Worm (Caenorhabditis elegans) whole organism, early embryonic: ENCODE results near the gene sel-2.

Source experiments
- B0310.2 ChIP-seq: sonication (generic microtip); optimal IDR thresholded peaks from 2 replicates; lab custom pipeline; 2016; ENCODE audit warnings: mild to moderate bottlenecking, missing genetic modification characterization, missing compliant biosample characterization
- F13C5.2 ChIP-seq: sonication (generic microtip); optimal IDR thresholded peaks from 2 replicates; lab custom pipeline; 2017; ENCODE audit warnings: mild to moderate bottlenecking, missing genetic modification characterization, inconsistent platforms, missing compliant biosample characterization
- aly-1 ChIP-seq: sonication (generic microtip); optimal IDR thresholded peaks from 2 replicates; lab custom pipeline; 2016; ENCODE audit warnings: missing genetic modification characterization, missing compliant biosample characterization
- ama-1 ChIP-seq: fragments of 150-350 bp; optimal IDR thresholded peaks from 2 replicates; lab custom pipeline; 2014
- ceh-13 ChIP-seq: fragments of 200-800 bp; sonication (Bioruptor generic); optimal IDR thresholded peaks from 2 replicates; lab custom pipeline; 2018; ENCODE audit warnings: mild to moderate bottlenecking, missing genetic modification characterization, missing compliant biosample characterization
- ceh-36 ChIP-seq: sonication (generic microtip); optimal IDR thresholded peaks from 2 replicates; lab custom pipeline; 2016; ENCODE audit warnings: missing genetic modification characterization, inconsistent platforms, missing compliant biosample characterization
- ets-7 ChIP-seq: sonication (generic microtip); optimal IDR thresholded peaks from 2 replicates; lab custom pipeline; 2016; ENCODE audit warnings: missing genotype, missing genetic modification characterization, missing compliant biosample characterization
- flt-1 ChIP-seq: fragments of 200-800 bp; sonication (Bioruptor generic); IDR thresholded peaks from 2 replicates; pipeline ENCODE4 v1.3.6; 2022; ENCODE audit warnings: missing genetic modification characterization, missing compliant biosample characterization
- hmbx-1 ChIP-seq: sonication (generic microtip); optimal IDR thresholded peaks from 2 replicates; lab custom pipeline; 2016; ENCODE audit warnings: mild to moderate bottlenecking, missing genetic modification characterization, missing compliant biosample characterization
- hmg-4 ChIP-seq: fragments of 200-800 bp; sonication (Bioruptor generic); optimal IDR thresholded peaks from 2 replicates; lab custom pipeline; 2018; ENCODE audit warnings: mild to moderate bottlenecking, missing genetic modification characterization, missing compliant biosample characterization
- hnd-1 ChIP-seq: sonication (generic microtip); optimal IDR thresholded peaks from 2 replicates; lab custom pipeline; 2016; ENCODE audit warnings: missing genetic modification characterization, missing compliant biosample characterization
- pes-1 ChIP-seq: fragments of 200-800 bp; sonication (Bioruptor generic); IDR thresholded peaks from 2 replicates; pipeline ENCODE4 v1.3.6; 2022; ENCODE audit warnings: missing genetic modification reagents, missing genetic modification characterization, missing compliant biosample characterization
- scrt-1 ChIP-seq: fragments of 200-800 bp; sonication (Bioruptor generic); IDR thresholded peaks from 2 replicates; pipeline ENCODE4 v1.3.6; 2022; ENCODE audit warnings: missing genetic modification characterization, missing compliant biosample characterization
- sea-1 ChIP-seq: fragments of 200-800 bp; sonication (Bioruptor generic); conservative IDR thresholded peaks from 2 replicates; pipeline ENCODE4 v1.3.6; 2022; ENCODE audit warnings: missing genetic modification characterization, missing compliant biosample characterization
- tbx-11 ChIP-seq: fragments of 200-800 bp; sonication (Bioruptor generic); IDR thresholded peaks from 2 replicates; pipeline ENCODE4 v1.3.6; 2022; ENCODE audit warnings: missing genetic modification characterization, missing compliant biosample characterization
- tbx-37 ChIP-seq: fragments of 200-800 bp; sonication (Bioruptor generic); conservative IDR thresholded peaks from 2 replicates; pipeline ENCODE4 v1.3.6; 2022; ENCODE audit warnings: missing genetic modification reagents, missing genetic modification characterization, missing compliant biosample characterization
- tra-4 ChIP-seq: sonication (generic microtip); optimal IDR thresholded peaks from 2 replicates; lab custom pipeline; 2017; ENCODE audit warnings: missing genetic modification characterization, missing compliant biosample characterization

sel-2 gene

DNA sequence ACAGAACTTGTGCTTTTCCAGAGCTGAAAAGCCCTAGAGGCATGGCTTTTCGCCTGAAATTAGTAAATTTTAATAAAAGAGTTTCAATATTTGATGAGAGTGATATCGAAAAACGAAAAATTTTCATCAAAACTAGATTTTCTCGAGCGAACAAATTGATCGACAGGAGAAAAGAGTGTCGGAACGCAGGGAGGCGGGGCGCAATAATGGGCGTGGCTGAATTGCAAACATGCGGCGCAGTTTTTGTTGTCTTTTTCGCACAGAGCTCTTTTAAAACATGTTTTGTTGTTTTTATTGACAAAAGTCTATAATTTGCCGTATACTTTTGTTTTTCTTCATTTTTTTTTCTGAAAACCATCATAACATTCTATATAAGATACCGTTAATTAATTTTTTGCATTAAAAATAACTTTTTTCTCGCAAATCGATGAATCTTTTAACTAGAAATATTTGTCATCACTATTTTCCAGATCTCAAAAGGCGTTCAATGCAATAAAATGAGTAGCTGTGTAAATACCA lies 33.7 kb downstream of the sel-2 start, which contains the start of the genes sel-5 and wdr-48:
Gene sel-5, minus strand, starts transcription at position 53 of the 519 bp plus-strand sequence.
Gene wdr-48, plus strand, starts transcription at position 469 of the 519 bp plus-strand sequence.
- no peak for TF ChIP-seq pes-1 (GFP tag; lab: Robert Waterston, UW)
- 0 out of 2 replicates have a peak, but pooled peaks have one; percentile 16 for TF ChIP-seq flt-1 (GFP tag; lab: Robert Waterston, UW)

DNA sequence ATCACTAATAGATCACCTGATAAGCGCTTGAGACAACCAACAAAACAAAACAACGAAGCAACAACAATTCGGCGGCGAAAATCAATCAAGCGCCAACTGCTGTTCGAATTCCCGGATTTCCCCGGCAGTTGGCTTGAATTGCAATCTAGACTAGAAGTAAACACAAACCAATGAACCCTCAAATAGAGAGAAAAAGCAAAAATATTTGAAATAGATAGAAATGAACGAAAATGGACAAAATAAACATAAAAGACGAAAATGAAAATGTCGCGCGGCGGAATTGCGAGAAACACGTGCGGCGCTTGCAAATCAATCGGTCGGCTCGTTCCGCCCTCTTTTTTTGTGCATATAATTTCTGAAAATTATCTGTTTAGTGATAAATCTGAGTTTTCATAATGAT lies 43.7 kb downstream of the sel-2 start, which contains the start of gene idhg-1:
Gene idhg-1, plus strand, starts transcription at position 343 of the 400 bp plus-strand sequence.
- TF ChIP-seq sea-1 (GFP tag; lab: Robert Waterston, UW) (peak; percentile 98), hmbx-1 (tag; lab: Kevin White, UChicago) (peak; percentile 85), ama-1 (lab: Kevin White, UChicago) (no peak), aly-1 (peak; percentile 94), ets-7 (tag; lab: Kevin White, UChicago) (peak; percentile 96), ceh-36 (peak; percentile 92), pes-1 (GFP tag; lab: Robert Waterston, UW) (peak; percentile 97), hnd-1 (peak; percentile 87), flt-1 (GFP tag; lab: Robert Waterston, UW) (peak; percentile 93), tra-4 (peak; percentile 93), scrt-1 (GFP tag; lab: Robert Waterston, UW) (peak; percentile 93), B0310.2 (tag; lab: Kevin White, UChicago) (peak; percentile 91), ceh-13 (GFP tag; lab: Kevin White, UChicago) (peak; percentile 98), tbx-11 (peak; percentile 98), tbx-37 (peak; percentile 94), F13C5.2 (peak; percentile 88), hmg-4 (GFP tag; lab: Kevin White, UChicago) (peak; percentile 97)

DNA sequence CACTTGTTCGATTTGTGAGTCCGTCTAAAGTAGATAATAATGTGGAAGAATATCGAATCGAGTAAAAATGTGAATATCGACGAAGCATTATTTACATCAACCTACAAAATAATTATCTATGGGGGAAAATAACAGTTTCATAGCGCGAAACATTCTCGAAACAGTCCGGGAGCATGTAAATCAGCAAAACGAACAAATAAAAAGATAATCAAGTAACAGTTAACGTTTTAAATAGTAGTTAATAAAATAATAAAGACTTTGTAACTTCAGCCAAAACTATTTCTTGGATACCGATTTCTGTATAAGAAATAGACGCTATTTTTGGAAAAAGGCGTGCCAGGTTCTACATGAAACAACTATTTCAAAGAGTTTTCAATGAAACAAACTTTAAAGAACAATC lies 44.2 kb downstream of the sel-2 start, which contains the start of gene mlcd-1:
Gene mlcd-1, minus strand, starts transcription at position 101 of the 400 bp plus-strand sequence.
- TF ChIP-seq aly-1 = no peak
- TF ChIP-seq hnd-1 = no peak
- TF ChIP-seq ama-1 (lab: Kevin White, UChicago) = no peak
- TF ChIP-seq tbx-11 = no peak

DNA sequence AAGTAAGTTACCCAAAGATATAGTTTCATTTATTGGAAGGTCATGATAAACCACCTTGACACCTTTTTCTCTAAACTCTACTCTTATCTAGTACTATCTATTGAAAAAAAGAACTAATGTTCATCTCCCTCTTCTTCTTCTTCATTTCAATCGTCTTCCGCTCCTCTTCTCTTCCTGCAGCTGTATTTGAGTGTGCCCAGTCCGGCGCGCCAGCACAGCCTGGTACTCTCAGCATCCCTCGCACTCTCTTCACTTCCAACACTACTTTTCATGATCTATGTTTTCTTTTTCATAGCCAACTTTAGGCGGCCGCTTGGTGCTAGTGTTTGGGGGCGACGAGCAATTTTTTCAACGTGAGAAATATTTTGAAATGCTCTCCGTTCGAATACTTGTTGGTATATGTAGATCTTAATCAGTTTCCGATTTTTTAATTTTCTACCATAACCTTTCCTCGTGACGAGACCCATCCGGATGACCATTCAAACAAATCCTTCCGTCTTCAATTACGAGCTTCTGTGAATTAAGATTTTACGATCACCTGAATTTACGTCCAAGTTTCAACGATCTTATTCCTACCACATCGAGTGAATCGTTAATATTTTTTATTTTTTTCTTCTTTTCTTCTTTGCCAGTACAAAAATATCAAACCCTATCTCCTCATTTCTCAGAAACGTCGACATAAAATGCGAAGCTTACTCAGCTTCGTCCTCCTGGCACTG lies 50.0 kb downstream of the sel-2 start, which contains the start of gene pan-1:
Gene pan-1, plus strand, starts transcription at position 669 of the 719 bp plus-strand sequence.
- TF ChIP-seq tbx-11 (no peak), tra-4 (no peak), F13C5.2 (peak; percentile 32)

DNA sequence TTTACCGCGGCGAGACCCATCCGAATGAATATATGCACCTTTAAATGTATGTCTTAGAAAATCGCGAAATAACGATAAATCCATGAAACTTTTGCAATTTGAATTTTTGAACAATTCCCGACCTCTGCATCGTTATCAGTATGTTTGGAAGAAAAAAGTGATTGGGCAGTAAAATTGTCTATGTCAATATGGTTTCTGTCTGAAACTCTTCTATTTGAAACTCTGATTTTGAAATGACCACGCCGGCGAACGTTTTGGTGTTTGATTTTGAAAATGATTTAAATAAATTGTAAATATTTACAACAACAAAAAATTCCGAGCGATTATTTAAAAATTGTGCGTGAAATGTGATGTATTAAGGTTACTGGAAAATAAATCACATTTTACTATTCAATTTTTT lies 50.9 kb downstream of the sel-2 start:
- TF ChIP-seq scrt-1 (GFP tag; lab: Robert Waterston, UW) (no peak), hmg-4 (GFP tag; lab: Kevin White, UChicago) (no peak)

DNA sequence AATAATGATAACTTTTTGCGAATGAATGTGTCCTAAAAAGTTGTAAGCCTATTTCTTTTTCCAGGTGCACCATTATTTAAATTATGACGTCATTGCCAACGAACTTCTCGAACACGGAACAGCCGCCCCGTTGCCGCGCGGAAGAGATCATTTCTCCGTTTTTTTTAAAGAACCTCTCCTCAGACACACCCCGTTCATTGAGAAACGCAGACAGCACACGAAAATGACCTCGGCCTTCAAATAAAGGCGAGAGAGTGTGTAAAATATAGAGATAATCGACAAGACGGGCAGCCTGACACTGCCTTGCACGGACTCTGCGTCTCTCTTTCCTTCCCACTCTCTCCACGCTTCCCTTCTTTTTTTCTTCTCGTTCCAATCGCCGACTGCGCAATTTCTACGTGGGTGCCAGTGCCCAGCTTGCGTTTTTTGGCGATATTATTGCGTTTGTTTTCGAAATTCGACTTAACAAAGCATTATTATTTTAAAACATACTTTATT lies 51.7 kb downstream of the sel-2 start:
- TF ChIP-seq F13C5.2 (peak; percentile 41), hmg-4 (GFP tag; lab: Kevin White, UChicago) (peak; percentile 7), scrt-1 (GFP tag; lab: Robert Waterston, UW) (no peak)

DNA sequence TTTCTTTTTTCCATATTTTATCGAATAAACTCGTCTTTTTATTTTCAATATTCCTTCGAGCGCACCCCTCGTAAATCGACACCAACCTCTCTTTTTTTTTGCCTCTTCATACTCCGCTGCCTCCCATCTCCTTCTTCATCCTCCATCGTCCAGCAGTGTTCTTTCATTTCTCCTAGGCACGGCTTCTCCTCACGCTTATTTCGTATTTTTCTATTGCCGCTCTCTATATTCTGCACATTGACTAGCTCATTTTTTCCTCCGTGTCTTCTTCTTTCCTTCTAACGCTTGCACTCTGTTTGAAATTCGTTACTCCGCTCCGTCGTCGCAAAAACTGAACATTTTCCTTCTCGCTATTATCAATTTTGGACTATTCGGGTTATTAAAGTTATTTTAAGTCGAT lies 56.8 kb downstream of the sel-2 start:
- TF ChIP-seq scrt-1 (GFP tag; lab: Robert Waterston, UW) (no peak), tbx-37 (no peak), tra-4 (no peak), hmg-4 (GFP tag; lab: Kevin White, UChicago) (no peak), hnd-1 (no peak)

DNA sequence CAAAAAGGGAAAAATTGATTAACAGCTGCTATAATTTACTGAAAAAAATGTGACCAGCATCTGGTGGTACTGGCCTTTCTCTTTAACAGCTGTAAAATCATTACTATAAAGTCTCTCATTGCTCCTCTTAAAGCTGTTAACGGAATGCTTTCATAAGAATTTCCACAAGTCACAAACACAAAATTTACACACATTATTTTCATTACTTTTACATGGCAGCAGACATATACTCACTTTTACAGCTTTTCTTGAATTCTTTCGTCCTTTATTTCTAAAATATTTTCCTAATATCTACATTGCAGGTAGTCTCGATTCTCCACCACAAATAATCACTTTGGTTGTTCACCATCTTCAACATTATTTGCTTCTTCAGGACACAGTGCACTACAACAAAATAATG lies 58.9 kb downstream of the sel-2 start, which contains the start of gene imph-1:
Gene imph-1, plus strand, starts transcription at position 301 of the 400 bp plus-strand sequence.
- TF ChIP-seq B0310.2 (tag; lab: Kevin White, UChicago) = no peak
- no peak for TF ChIP-seq tbx-37
- no peak for TF ChIP-seq tbx-11
- no peak for TF ChIP-seq tra-4
- no peak for TF ChIP-seq scrt-1 (GFP tag; lab: Robert Waterston, UW)
- no peak for TF ChIP-seq hnd-1

DNA sequence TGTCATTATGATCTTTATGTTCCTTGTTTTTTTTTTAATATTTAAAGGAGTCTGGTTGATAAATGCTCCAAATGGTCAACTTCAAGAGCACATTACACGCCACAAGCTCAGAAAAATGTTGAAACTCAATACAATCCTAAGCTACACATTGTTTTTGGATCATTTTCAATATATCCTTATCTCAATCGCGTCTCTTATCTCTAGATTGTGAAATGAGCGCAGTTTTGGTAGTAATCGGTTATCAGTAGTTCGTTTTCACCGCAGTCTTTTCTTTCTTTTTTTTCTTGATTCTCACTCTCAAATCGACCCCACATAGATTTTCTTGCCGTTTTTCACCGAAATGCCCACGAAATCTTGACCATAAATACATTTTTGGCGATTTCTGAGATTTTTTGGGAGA lies 59.3 kb downstream of the sel-2 start:
- TF ChIP-seq sea-1 (GFP tag; lab: Robert Waterston, UW) (no peak), F13C5.2 (no peak), tbx-11 (no peak), B0310.2 (tag; lab: Kevin White, UChicago) (no peak), ceh-36 (no peak)
